Worm (Caenorhabditis elegans) whole organism, L3 larva: ENCODE data around the gene lgc-36.
A peak's percentile ranks its signal among the peaks of the same experiment; 100 is the strongest.

Source experiments
- R02D3.7 ChIP-seq: fragments of 150-350 bp; optimal IDR thresholded peaks from 2 replicates; lab custom pipeline; 2014; ENCODE audit warnings: missing biosample characterization, missing genetic modification characterization
- aly-2 ChIP-seq: fragments of 150-350 bp; optimal IDR thresholded peaks from 2 replicates; lab custom pipeline; 2014; ENCODE audit warnings: missing biosample characterization, missing genetic modification characterization
- ceh-16 ChIP-seq: sonication (generic microtip); optimal IDR thresholded peaks from 2 replicates; lab custom pipeline; 2017; ENCODE audit warnings: missing biosample characterization, missing genetic modification characterization
- ceh-82 ChIP-seq: fragments of 150-350 bp; optimal IDR thresholded peaks from 2 replicates; lab custom pipeline; 2014; ENCODE audit warnings: missing biosample characterization, missing genetic modification characterization
- ceh-9 ChIP-seq: sonication (generic microtip); optimal IDR thresholded peaks from 2 replicates; lab custom pipeline; 2018; ENCODE audit warnings: missing biosample characterization, missing genetic modification characterization
- egl-27 ChIP-seq: sonication (generic microtip); optimal IDR thresholded peaks from 4 replicates; lab custom pipeline; 2017; ENCODE audit warnings: missing biosample characterization, missing genetic modification reagents, missing genetic modification characterization
- egl-5 ChIP-seq: fragments of 150-350 bp; optimal IDR thresholded peaks from 2 replicates; lab custom pipeline; 2017; ENCODE audit warnings: missing biosample characterization, missing genetic modification reagents, missing genetic modification characterization, inconsistent platforms
- elt-3 ChIP-seq, 3 experiments: fragments of 150-350 bp in 1 of 3; sonication (generic microtip) in 2 of 3; optimal IDR thresholded peaks; 2 replicates in 2 of 3; 4 replicates in 1 of 3; lab custom pipeline; 2014 to 2017; ENCODE audit warnings: missing biosample characterization in 3 of 3, missing genetic modification characterization in 3 of 3
- eor-1 ChIP-seq, 2 experiments: fragments of 150-350 bp; optimal IDR thresholded peaks; 2 replicates each; lab custom pipeline; 2014 to 2018; ENCODE audit warnings: missing biosample characterization in 2 of 2, missing genetic modification characterization in 2 of 2
- fos-1 ChIP-seq: fragments of 150-350 bp; optimal IDR thresholded peaks from 2 replicates; lab custom pipeline; 2014; ENCODE audit warnings: missing biosample characterization, missing genetic modification characterization
- hmg-11 ChIP-seq: sonication (generic microtip); optimal IDR thresholded peaks from 2 replicates; lab custom pipeline; 2016; ENCODE audit warnings: missing genetic modification characterization, missing compliant biosample characterization
- jun-1 ChIP-seq: fragments of 150-350 bp; optimal IDR thresholded peaks from 2 replicates; lab custom pipeline; 2014; ENCODE audit warnings: missing biosample characterization, missing genetic modification reagents, missing genetic modification characterization
- lin-15B ChIP-seq: fragments of 150-350 bp; optimal IDR thresholded peaks from 2 replicates; lab custom pipeline; 2014; ENCODE audit warnings: missing biosample characterization, missing genetic modification characterization
- lin-39 ChIP-seq: fragments of 150-350 bp; optimal IDR thresholded peaks from 2 replicates; lab custom pipeline; 2018; ENCODE audit warnings: missing biosample characterization, missing genetic modification reagents, missing genetic modification characterization
- lsy-12 ChIP-seq: sonication (generic microtip); optimal IDR thresholded peaks from 2 replicates; lab custom pipeline; 2016; ENCODE audit warnings: mild to moderate bottlenecking, missing genetic modification characterization, missing compliant biosample characterization
- nhr-12 ChIP-seq: fragments of 150-350 bp; optimal IDR thresholded peaks from 2 replicates; lab custom pipeline; 2014; ENCODE audit warnings: missing biosample characterization, missing genetic modification characterization
- nhr-237 ChIP-seq: fragments of 150-350 bp; optimal IDR thresholded peaks from 2 replicates; lab custom pipeline; 2014; ENCODE audit warnings: missing biosample characterization, missing genetic modification characterization
- nhr-25 ChIP-seq: sonication (generic microtip); optimal IDR thresholded peaks from 2 replicates; lab custom pipeline; 2017; ENCODE audit warnings: missing biosample characterization, missing genetic modification characterization
- nhr-28 ChIP-seq: fragments of 150-350 bp; optimal IDR thresholded peaks from 2 replicates; lab custom pipeline; 2014; ENCODE audit warnings: missing biosample characterization, missing genetic modification characterization
- nhr-43 ChIP-seq: sonication (generic microtip); optimal IDR thresholded peaks from 2 replicates; lab custom pipeline; 2016; ENCODE audit warnings: mild to moderate bottlenecking, missing genetic modification characterization, missing compliant biosample characterization; ENCODE audit not compliant: poor library complexity, severe bottlenecking
- nhr-77 ChIP-seq: fragments of 150-350 bp; optimal IDR thresholded peaks from 2 replicates; lab custom pipeline; 2014; ENCODE audit warnings: missing biosample characterization, missing genetic modification characterization
- pha-4 ChIP-seq: fragments of 150-350 bp; optimal IDR thresholded peaks from 2 replicates; lab custom pipeline; 2014; ENCODE audit warnings: missing biosample characterization, missing genetic modification reagents, missing genetic modification characterization
- pqm-1 ChIP-seq: fragments of 150-350 bp; optimal IDR thresholded peaks from 2 replicates; lab custom pipeline; 2017; ENCODE audit warnings: missing biosample characterization, missing genetic modification characterization, inconsistent platforms
- sea-2 ChIP-seq: fragments of 150-350 bp; sonication (generic microtip); optimal IDR thresholded peaks from 4 replicates; lab custom pipeline; 2014; ENCODE audit warnings: missing biosample characterization, missing genetic modification reagents, missing genetic modification characterization
- skn-1 ChIP-seq: fragments of 150-350 bp; optimal IDR thresholded peaks from 2 replicates; lab custom pipeline; 2014; ENCODE audit warnings: missing biosample characterization, missing genetic modification characterization
- snpc-4 ChIP-seq: fragments of 150-350 bp; optimal IDR thresholded peaks from 2 replicates; lab custom pipeline; 2014; ENCODE audit warnings: missing biosample characterization, missing genetic modification characterization
- tbx-2 ChIP-seq: sonication (generic microtip); optimal IDR thresholded peaks from 2 replicates; lab custom pipeline; 2016; ENCODE audit warnings: mild to moderate bottlenecking, missing genetic modification characterization, missing compliant biosample characterization
- unc-39 ChIP-seq: sonication (generic microtip); optimal IDR thresholded peaks from 4 replicates; lab custom pipeline; 2017; ENCODE audit warnings: missing biosample characterization, missing genetic modification characterization
- ztf-11 ChIP-seq: fragments of 150-350 bp; optimal IDR thresholded peaks from 2 replicates; lab custom pipeline; 2014; ENCODE audit warnings: missing biosample characterization, missing genetic modification characterization
- ztf-4 ChIP-seq: fragments of 150-350 bp; optimal IDR thresholded peaks from 2 replicates; lab custom pipeline; 2014; ENCODE audit warnings: missing biosample characterization, missing genetic modification characterization

Gene lgc-36

DNA sequence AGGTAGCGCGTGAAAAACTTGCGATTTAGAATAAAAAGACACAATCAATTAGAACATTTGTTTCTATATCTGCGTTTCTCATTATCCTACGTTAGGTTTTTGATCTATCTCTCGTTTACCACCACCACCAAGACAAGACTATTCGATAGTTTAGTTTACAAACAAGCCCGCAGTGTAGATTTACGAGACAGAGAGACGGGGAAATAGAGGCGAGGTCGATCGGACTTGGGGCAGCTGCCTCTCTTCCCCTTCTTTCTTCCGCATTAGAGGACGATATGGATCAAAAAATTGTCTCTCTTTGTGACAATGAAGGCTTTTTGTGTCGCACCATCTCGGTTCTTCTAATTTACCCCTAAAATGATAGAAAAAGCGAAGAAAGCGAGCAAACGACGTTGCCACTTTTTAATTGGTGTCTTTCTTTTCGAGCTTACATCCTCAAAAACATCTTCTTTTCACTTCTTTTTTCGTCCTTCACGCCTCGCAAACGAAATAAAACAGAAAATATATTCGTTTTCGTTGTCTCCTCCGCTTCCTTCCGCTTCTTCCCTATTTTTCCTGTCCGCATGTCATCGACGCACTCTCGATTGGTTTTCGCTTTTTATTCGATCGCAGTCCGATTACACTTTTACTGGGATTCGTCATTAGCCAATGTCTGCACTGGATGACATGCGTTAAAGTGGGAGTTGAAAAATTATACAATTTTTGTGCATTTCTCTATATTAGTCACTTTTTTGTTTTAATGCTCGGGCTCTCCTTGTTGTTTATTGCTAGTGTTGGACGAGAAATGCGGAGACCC, 22.8 kb upstream of the lgc-36 start (continued):
- no peak for TF ChIP-seq eor-1 (tag; optimal IDR thresholded peaks at IDR 0.05; lab: Kevin White, UChicago)
- TF ChIP-seq ceh-16, result no peak
- TF ChIP-seq ceh-9 (tag; lab: Kevin White, UChicago), result no peak
- no peak for TF ChIP-seq aly-2 (tag; lab: Kevin White, UChicago)
- no peak for TF ChIP-seq egl-5 (tag; lab: Kevin White, UChicago)
- no peak for TF ChIP-seq fos-1
- no peak for TF ChIP-seq ceh-82 (tag; lab: Kevin White, UChicago)
- TF ChIP-seq snpc-4, result no peak
- no peak for TF ChIP-seq pqm-1 (tag; lab: Kevin White, UChicago)
- TF ChIP-seq nhr-12 (tag; lab: Kevin White, UChicago), result no peak
- TF ChIP-seq hmg-11 (tag; lab: Kevin White, UChicago), result peak; percentile 20
- peak; percentile 39 for TF ChIP-seq pha-4 (tag; lab: Kevin White, UChicago)
- TF ChIP-seq nhr-25 (tag; lab: Kevin White, UChicago), result peak; percentile 45
- TF ChIP-seq nhr-28, result no peak
- no peak for TF ChIP-seq skn-1

DNA sequence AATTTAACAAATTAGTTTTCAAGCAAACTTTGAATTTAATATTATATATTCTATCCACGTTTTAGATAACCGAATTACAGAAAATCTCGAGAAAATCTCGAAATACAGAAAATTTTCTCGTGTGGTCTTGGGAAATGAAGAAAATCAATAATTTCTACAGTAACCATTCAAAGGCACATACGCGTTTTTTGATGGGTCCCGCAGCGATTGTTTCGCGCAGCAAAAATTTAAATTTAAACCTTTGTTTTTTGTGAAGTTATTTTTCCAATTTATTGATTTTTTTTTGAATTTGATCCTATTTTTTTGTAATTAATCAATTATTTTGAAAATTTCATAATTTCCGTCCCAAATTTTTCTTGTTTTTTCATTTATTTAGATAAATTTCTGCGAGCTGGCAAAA, 20.8 kb upstream of the lgc-36 start:
- TF ChIP-seq nhr-77 (tag; lab: Kevin White, UChicago) (no peak), pha-4 (tag; lab: Kevin White, UChicago) (no peak), R02D3.7 (tag; lab: Kevin White, UChicago) (no peak), egl-27 (tag; lab: Kevin White, UChicago) (no peak), eor-1 (tag; optimal IDR thresholded peaks at IDR 0.05; lab: Kevin White, UChicago) (no peak), nhr-12 (tag; lab: Kevin White, UChicago) (no peak), ceh-9 (tag; lab: Kevin White, UChicago) (no peak), lin-39 (tag; lab: Kevin White, UChicago) (no peak), ceh-16 (no peak), unc-39 (tag; lab: Kevin White, UChicago) (no peak)

DNA sequence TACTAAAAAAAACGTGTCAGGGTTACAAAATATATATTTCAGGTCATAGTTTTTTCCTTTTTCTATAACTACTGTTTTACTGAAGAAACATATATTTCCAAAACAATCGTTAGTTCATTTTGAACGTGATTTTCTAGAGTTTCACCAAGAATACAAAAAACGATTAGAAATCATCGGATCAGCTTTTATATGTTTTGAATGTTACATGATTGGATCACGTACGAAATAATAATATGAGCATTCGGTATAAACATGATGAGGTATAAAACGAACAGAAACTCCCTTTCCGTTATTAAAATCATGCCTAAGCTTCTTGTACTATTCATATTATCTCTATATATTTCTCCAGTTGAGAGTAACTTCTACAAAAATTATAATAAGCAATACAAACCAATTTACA, 14.1 kb upstream of the lgc-36 start, which contains the start of gene clec-223:
clec-223 (plus strand) TSS at position 301 of the 400 bp plus-strand sequence.
- TF ChIP-seq unc-39 (tag; lab: Kevin White, UChicago) (no peak), skn-1 (no peak), sea-2 (GFP tag; lab: Kevin White, UChicago) (no peak), tbx-2 (tag; lab: Kevin White, UChicago) (no peak), nhr-237 (tag; lab: Kevin White, UChicago) (no peak), elt-3 (tag; optimal IDR thresholded peaks at IDR 0.05; lab: Kevin White, UChicago) (no peak), egl-27 (tag; lab: Kevin White, UChicago) (no peak), ztf-4 (tag; lab: Kevin White, UChicago) (no peak), ztf-11 (tag; lab: Kevin White, UChicago) (no peak), ceh-9 (tag; lab: Kevin White, UChicago) (no peak)

DNA sequence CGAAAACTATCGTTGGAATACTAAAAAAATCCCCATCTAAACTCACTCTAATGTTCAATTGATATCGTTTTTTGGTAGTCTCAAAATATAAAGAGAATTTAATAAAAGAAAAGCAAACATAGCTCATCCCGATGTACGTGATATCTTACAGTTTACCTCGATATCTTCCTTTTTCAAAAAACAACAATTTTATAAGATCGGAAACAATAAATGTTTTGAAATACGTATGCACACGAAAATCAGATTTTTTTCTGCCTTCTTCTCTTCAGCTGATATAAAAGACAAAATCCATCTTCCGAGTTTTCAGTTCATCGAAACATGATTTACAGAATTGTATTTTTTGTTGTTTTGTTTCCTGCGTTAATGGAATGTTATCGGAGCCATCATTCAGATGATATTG, 12.3 kb upstream of the lgc-36 start, which contains the start of gene clec-222:
clec-222 (plus strand) TSS at position 301 of the 400 bp plus-strand sequence.
- no peak for TF ChIP-seq nhr-12 (tag; lab: Kevin White, UChicago)
- no peak for TF ChIP-seq nhr-77 (tag; lab: Kevin White, UChicago)
- TF ChIP-seq nhr-43 (tag; lab: Kevin White, UChicago), result no peak
- TF ChIP-seq R02D3.7 (tag; lab: Kevin White, UChicago), result no peak
- no peak for TF ChIP-seq nhr-25 (tag; lab: Kevin White, UChicago)
- TF ChIP-seq, all 47 proteins: peak for 0

ce11 chrV:11268791-11269190, 10.0 kb upstream of the lgc-36 start, which contains the start of gene str-115:
TSS of gene str-115 (plus strand) at chrV:11269091.
- no peak for TF ChIP-seq nhr-28
- no peak for TF ChIP-seq ceh-9 (tag; lab: Kevin White, UChicago)
- no peak for TF ChIP-seq lin-15B
- no peak for TF ChIP-seq sea-2 (GFP tag; lab: Kevin White, UChicago)
- no peak for TF ChIP-seq egl-5 (tag; lab: Kevin White, UChicago)
- no peak for TF ChIP-seq lsy-12 (tag; lab: Kevin White, UChicago)
- TF ChIP-seq pha-4 (tag; lab: Kevin White, UChicago), result no peak
- TF ChIP-seq nhr-12 (tag; lab: Kevin White, UChicago), result no peak
- no peak for TF ChIP-seq jun-1 (tag; lab: Kevin White, UChicago)
- TF ChIP-seq nhr-25 (tag; lab: Kevin White, UChicago), result no peak
